Worm (Caenorhabditis elegans) whole organism, L1 larva: Measurements from ENCODE around the gene plep-1.
A peak's percentile ranks its signal among the peaks of the same experiment; 100 is the strongest.

Experiments
- C04F5.9 ChIP-seq: sonication (generic microtip); optimal IDR thresholded peaks from 2 replicates; lab custom pipeline; 2016; ENCODE audit warnings: missing genetic modification characterization, missing compliant biosample characterization
- Y116A8C.19 ChIP-seq: sonication (generic microtip); optimal IDR thresholded peaks from 2 replicates; lab custom pipeline; 2016; ENCODE audit warnings: missing compliant biosample characterization, missing genetic modification characterization, borderline replicate concordance
- alr-1 ChIP-seq: fragments of 200-800 bp; sonication (Bioruptor generic); optimal IDR thresholded peaks from 2 replicates; lab custom pipeline; 2018; ENCODE audit warnings: borderline replicate concordance, mild to moderate bottlenecking, missing genetic modification characterization, missing compliant biosample characterization
- aly-2 ChIP-seq: fragments of 150-350 bp; optimal IDR thresholded peaks from 2 replicates; lab custom pipeline; 2014; ENCODE audit warnings: missing biosample characterization, missing genetic modification characterization
- blmp-1 ChIP-seq: fragments of 150-350 bp; optimal IDR thresholded peaks from 2 replicates; lab custom pipeline; 2014; ENCODE audit warnings: missing biosample characterization, missing genetic modification characterization
- ceh-63 ChIP-seq: fragments of 200-800 bp; sonication (Bioruptor generic); optimal IDR thresholded peaks from 2 replicates; lab custom pipeline; 2018; ENCODE audit warnings: mild to moderate bottlenecking, missing genetic modification characterization, missing compliant biosample characterization
- ceh-88 ChIP-seq: fragments of 200-800 bp; sonication (Bioruptor generic); IDR thresholded peaks from 2 replicates; pipeline ENCODE4 v1.3.6; 2022; ENCODE audit warnings: missing genetic modification characterization, missing compliant biosample characterization
- ceh-90 ChIP-seq: sonication (generic microtip); optimal IDR thresholded peaks from 2 replicates; lab custom pipeline; 2016; ENCODE audit warnings: missing genetic modification characterization, missing compliant biosample characterization
- ces-1 ChIP-seq: fragments of 150-350 bp; optimal IDR thresholded peaks from 2 replicates; lab custom pipeline; 2014; ENCODE audit warnings: missing biosample characterization, missing genetic modification reagents, missing genetic modification characterization
- dsc-1 ChIP-seq: sonication (generic microtip); optimal IDR thresholded peaks from 2 replicates; lab custom pipeline; 2016; ENCODE audit warnings: mild to moderate bottlenecking, missing genetic modification characterization, missing compliant biosample characterization
- efl-1 ChIP-seq, 4 experiments: fragments of 150-350 bp; optimal IDR thresholded peaks in 3 of 4; peaks in 1 of 4; 1 replicate in 1 of 4; 2 replicates in 3 of 4; lab custom pipeline; 2014; ENCODE audit warnings: missing biosample characterization in 2 of 4, missing genetic modification characterization in 2 of 4, missing genetic modification reagents in 2 of 4
- efl-3 ChIP-seq: fragments of 200-800 bp; sonication (Bioruptor generic); optimal IDR thresholded peaks from 2 replicates; lab custom pipeline; 2018; ENCODE audit warnings: mild to moderate bottlenecking, missing genetic modification characterization, missing compliant biosample characterization
- egl-27 ChIP-seq, 2 experiments: fragments of 150-350 bp in 1 of 2; sonication (generic microtip); optimal IDR thresholded peaks; 3 replicates each; lab custom pipeline; 2017 to 2018; ENCODE audit warnings: missing biosample characterization in 2 of 2, missing genetic modification characterization in 2 of 2, missing genetic modification reagents in 2 of 2
- elt-3 ChIP-seq, 6 experiments: fragments of 150-350 bp in 1 of 6; sonication (generic microtip); optimal IDR thresholded peaks; 2 replicates each; lab custom pipeline; 2017 to 2018; ENCODE audit warnings: missing biosample characterization in 6 of 6, missing genetic modification characterization in 6 of 6, inconsistent platforms in 1 of 6
- fkh-4 ChIP-seq: sonication (generic microtip); optimal IDR thresholded peaks from 2 replicates; lab custom pipeline; 2016; ENCODE audit warnings: missing compliant biosample characterization, missing genetic modification characterization, borderline replicate concordance
- hlh-17 ChIP-seq: fragments of 200-800 bp; sonication (Bioruptor generic); optimal IDR thresholded peaks from 2 replicates; lab custom pipeline; 2018; ENCODE audit warnings: missing genetic modification characterization, mild to moderate bottlenecking, missing compliant biosample characterization, moderate library complexity, borderline replicate concordance
- jun-1 ChIP-seq: fragments of 150-350 bp; optimal IDR thresholded peaks from 2 replicates; lab custom pipeline; 2014; ENCODE audit warnings: missing biosample characterization, missing genetic modification reagents, missing genetic modification characterization
- lir-3 ChIP-seq: sonication (generic microtip); optimal IDR thresholded peaks from 2 replicates; lab custom pipeline; 2016; ENCODE audit warnings: mild to moderate bottlenecking, missing genetic modification characterization, moderate library complexity, missing compliant biosample characterization; ENCODE audit not compliant: poor library complexity
- mep-1 ChIP-seq: fragments of 150-350 bp; optimal IDR thresholded peaks from 2 replicates; lab custom pipeline; 2014; ENCODE audit warnings: missing biosample characterization, missing genetic modification characterization
- nhr-12 ChIP-seq: sonication (generic microtip); optimal IDR thresholded peaks from 2 replicates; lab custom pipeline; 2017; ENCODE audit warnings: missing biosample characterization, missing genetic modification characterization
- nhr-19 ChIP-seq: fragments of 200-800 bp; sonication (Bioruptor generic); conservative IDR thresholded peaks from 2 replicates; pipeline ENCODE4 v1.3.6; 2022; ENCODE audit warnings: missing genetic modification characterization, missing compliant biosample characterization
- nhr-20 ChIP-seq: sonication (generic microtip); optimal IDR thresholded peaks from 2 replicates; lab custom pipeline; 2016; ENCODE audit warnings: mild to moderate bottlenecking, missing genetic modification characterization, missing compliant biosample characterization
- nhr-237 ChIP-seq: fragments of 150-350 bp; optimal IDR thresholded peaks from 2 replicates; lab custom pipeline; 2014; ENCODE audit warnings: missing biosample characterization, missing genetic modification characterization
- nhr-28 ChIP-seq: fragments of 150-350 bp; optimal IDR thresholded peaks from 2 replicates; lab custom pipeline; 2014; ENCODE audit warnings: missing biosample characterization, missing genetic modification characterization
- nhr-76 ChIP-seq: sonication (generic microtip); optimal IDR thresholded peaks from 2 replicates; lab custom pipeline; 2017; ENCODE audit warnings: missing biosample characterization, missing genetic modification characterization
- nhr-77 ChIP-seq: fragments of 150-350 bp; optimal IDR thresholded peaks from 2 replicates; lab custom pipeline; 2014; ENCODE audit warnings: missing biosample characterization, missing genetic modification characterization
- nhr-85 ChIP-seq: sonication (generic microtip); peaks from one replicate; lab custom pipeline; 2016; ENCODE audit warnings: missing genetic modification characterization, inconsistent platforms, missing compliant biosample characterization
- rnt-1 ChIP-seq: sonication (generic microtip); optimal IDR thresholded peaks from 2 replicates; lab custom pipeline; 2016; ENCODE audit warnings: mild to moderate bottlenecking, missing genetic modification characterization, moderate library complexity, missing compliant biosample characterization
- skn-1 ChIP-seq: fragments of 150-350 bp; optimal IDR thresholded peaks from 2 replicates; lab custom pipeline; 2014; ENCODE audit warnings: missing biosample characterization, missing genetic modification characterization
- swsn-7 ChIP-seq: sonication (generic microtip); optimal IDR thresholded peaks from 2 replicates; lab custom pipeline; 2016; ENCODE audit warnings: missing genetic modification characterization, missing compliant biosample characterization
- tbx-2 ChIP-seq: sonication (generic microtip); optimal IDR thresholded peaks from 2 replicates; lab custom pipeline; 2016; ENCODE audit warnings: missing genetic modification characterization, missing compliant biosample characterization
- tlp-1 ChIP-seq: fragments of 150-350 bp; optimal IDR thresholded peaks from 2 replicates; lab custom pipeline; 2014; ENCODE audit warnings: missing biosample characterization, missing genetic modification characterization
- unc-30 ChIP-seq: sonication (generic microtip); optimal IDR thresholded peaks from 2 replicates; lab custom pipeline; 2017; ENCODE audit warnings: missing biosample characterization, missing genetic modification characterization
- unc-98 ChIP-seq: fragments of 200-800 bp; sonication (Bioruptor generic); IDR thresholded peaks from 2 replicates; pipeline ENCODE4 v1.3.6; 2022; ENCODE audit warnings: missing genetic modification characterization, missing compliant biosample characterization
- vab-15 ChIP-seq: sonication (generic microtip); optimal IDR thresholded peaks from 2 replicates; lab custom pipeline; 2017; ENCODE audit warnings: missing genotype, mild to moderate bottlenecking, missing genetic modification characterization, missing compliant biosample characterization
- zip-4 ChIP-seq: fragments of 200-800 bp; sonication (Bioruptor generic); optimal IDR thresholded peaks from 2 replicates; lab custom pipeline; 2018; ENCODE audit warnings: mild to moderate bottlenecking, missing genetic modification characterization, moderate library complexity, missing compliant biosample characterization

plep-1 gene

DNA sequence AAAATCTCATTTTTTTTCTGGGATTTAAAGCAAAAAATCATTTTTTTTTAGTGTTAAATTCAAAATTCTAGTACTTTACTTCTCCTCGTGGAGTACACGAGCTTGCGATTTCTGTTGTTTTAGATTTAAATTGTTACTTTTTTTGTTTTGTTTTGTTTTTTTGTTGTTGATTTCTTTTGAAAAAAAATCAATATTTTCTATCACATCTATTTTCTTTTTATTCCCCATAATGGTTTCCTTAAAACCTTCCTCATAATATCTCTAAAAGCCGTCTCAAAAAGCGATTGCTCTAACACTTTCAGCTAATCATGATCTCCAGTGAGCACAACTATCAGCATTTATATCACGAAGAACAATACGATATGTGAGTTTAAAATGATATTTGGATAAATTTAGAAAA lies 22.4 kb upstream of the plep-1 start, which contains the start of gene madf-3:
TSS of gene madf-3 (plus strand) at position 301 of the 400 bp plus-strand sequence.
- no peak for TF ChIP-seq ceh-88 (GFP tag; lab: Robert Waterston, UW)
- no peak for TF ChIP-seq nhr-85 (tag; lab: Kevin White, UChicago)
- TF ChIP-seq ces-1, result no peak
- TF ChIP-seq tbx-2 (tag; lab: Kevin White, UChicago), result no peak
- TF ChIP-seq nhr-76 (tag; lab: Kevin White, UChicago), result no peak
- TF ChIP-seq swsn-7, result no peak
- TF ChIP-seq dsc-1 (tag; lab: Kevin White, UChicago), result no peak
- no peak for TF ChIP-seq C04F5.9
- TF ChIP-seq aly-2 (tag; lab: Kevin White, UChicago), result no peak
- TF ChIP-seq lir-3 (tag; lab: Kevin White, UChicago), result no peak
- TF ChIP-seq unc-98 (GFP tag; lab: Robert Waterston, UW), result no peak
- no peak for TF ChIP-seq alr-1 (tag; lab: Kevin White, UChicago)
- TF ChIP-seq mep-1 (tag; lab: Kevin White, UChicago), result no peak
- TF ChIP-seq tlp-1 (tag; lab: Kevin White, UChicago), result no peak
- TF ChIP-seq nhr-28, result no peak
- no peak for TF ChIP-seq ceh-63 (GFP tag; lab: Kevin White, UChicago)
- no peak for TF ChIP-seq elt-3 (tag; optimal IDR thresholded peaks at IDR 0.05; lab: Kevin White, UChicago)
- no peak for TF ChIP-seq hlh-17 (GFP tag; lab: Kevin White, UChicago)
- no peak for TF ChIP-seq unc-30
- TF ChIP-seq nhr-19 (GFP tag; lab: Robert Waterston, UW), result no peak

DNA sequence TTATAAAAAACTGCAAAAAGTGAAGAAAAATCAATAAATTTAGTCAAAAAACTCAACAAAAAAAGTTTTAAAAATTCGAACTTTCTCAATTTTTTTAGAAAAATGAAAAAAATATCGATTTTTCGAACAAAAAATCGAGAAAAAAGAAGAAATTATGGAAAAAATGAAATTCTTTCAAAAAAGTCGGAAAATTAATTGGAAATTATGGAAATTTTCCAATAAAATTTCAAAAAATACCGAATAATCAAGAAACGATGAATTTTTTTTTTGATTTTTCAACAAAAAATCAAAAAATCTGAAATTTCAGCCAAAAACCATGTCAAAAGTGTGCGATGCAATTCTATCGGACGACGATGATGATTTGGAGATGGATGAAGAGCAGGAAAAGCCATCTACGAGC lies 16.7 kb upstream of the plep-1 start, which contains the start of gene H20J04.4:
TSS of gene H20J04.4 (plus strand) at position 301 of the 400 bp plus-strand sequence.
- TF ChIP-seq aly-2 (tag; lab: Kevin White, UChicago) (no peak), efl-3 (GFP tag; lab: Kevin White, UChicago) (no peak), nhr-77 (tag; lab: Kevin White, UChicago) (no peak), vab-15 (tag; lab: Kevin White, UChicago) (no peak), jun-1 (tag; lab: Kevin White, UChicago) (no peak), mep-1 (tag; lab: Kevin White, UChicago) (no peak), Y116A8C.19 (no peak), lir-3 (tag; lab: Kevin White, UChicago) (no peak), tbx-2 (tag; lab: Kevin White, UChicago) (no peak), fkh-4 (no peak), zip-4 (no peak), rnt-1 (no peak), nhr-12 (tag; lab: Kevin White, UChicago) (no peak), blmp-1 (tag; lab: Kevin White, UChicago) (no peak), nhr-20 (no peak), nhr-237 (tag; lab: Kevin White, UChicago) (no peak), ceh-90 (tag; lab: Kevin White, UChicago) (no peak)

DNA sequence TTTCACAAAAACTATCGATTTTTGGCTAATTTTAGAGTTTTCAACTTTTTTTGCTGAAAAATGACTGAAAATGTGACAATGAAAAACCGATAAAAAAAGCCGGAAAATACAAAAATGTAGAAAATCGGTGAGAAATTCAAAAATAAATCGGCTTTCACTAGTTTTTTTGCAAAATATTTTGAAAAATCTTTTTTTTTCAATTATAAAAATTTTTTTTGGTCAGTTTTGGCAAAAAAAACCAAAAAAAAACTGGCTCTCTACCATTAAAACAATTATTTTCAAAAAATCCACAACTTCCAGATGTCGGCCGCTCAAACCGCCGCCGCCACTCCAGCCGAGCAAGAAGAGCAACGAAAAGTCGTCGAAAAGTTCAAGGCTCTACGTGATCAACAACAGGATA lies 14.4 kb upstream of the plep-1 start, which contains the start of gene pfd-2:
TSS of gene pfd-2 (plus strand) at position 301 of the 400 bp plus-strand sequence.
- TF ChIP-seq skn-1 (tag; lab: Kevin White, UChicago) (no peak), egl-27 (tag; optimal IDR thresholded peaks at IDR 0.05; lab: Kevin White, UChicago) (no peak)

DNA sequence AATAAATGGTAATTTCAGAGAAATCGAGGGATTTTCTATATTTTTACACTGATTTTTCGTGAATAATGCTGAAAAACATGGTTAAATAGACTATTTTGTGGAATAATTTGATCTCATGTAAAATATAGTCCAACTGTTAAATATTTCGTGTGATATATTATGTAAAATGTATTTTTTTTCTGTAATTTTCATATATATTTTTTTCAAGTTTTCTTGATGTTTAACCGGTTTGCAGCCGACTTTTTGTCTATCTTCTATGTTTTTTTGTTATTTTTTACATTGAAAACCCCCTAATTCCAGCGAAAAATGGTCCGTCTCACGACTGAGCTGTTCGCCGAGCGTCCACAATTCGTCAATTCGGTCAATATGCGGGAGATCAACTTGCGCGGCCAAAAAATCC lies 12.0 kb upstream of the plep-1 start, which contains the start of gene mog-2:
TSS of gene mog-2 (plus strand) at position 301 of the 400 bp plus-strand sequence.
- TF ChIP-seq C04F5.9 (no peak), efl-1 (optimal IDR thresholded peaks at IDR 0.05; lab: Kevin White, UChicago) (no peak), efl-1 (GFP tag; optimal IDR thresholded peaks at IDR 0.05 in 1 of 2; lab: Kevin White, UChicago) (peak in 1 of 2 experiments; percentile 21), alr-1 (tag; lab: Kevin White, UChicago) (no peak)
